Worm (Caenorhabditis elegans): ENCODE data around the gene srt-39.

Gene srt-39

DNA sequence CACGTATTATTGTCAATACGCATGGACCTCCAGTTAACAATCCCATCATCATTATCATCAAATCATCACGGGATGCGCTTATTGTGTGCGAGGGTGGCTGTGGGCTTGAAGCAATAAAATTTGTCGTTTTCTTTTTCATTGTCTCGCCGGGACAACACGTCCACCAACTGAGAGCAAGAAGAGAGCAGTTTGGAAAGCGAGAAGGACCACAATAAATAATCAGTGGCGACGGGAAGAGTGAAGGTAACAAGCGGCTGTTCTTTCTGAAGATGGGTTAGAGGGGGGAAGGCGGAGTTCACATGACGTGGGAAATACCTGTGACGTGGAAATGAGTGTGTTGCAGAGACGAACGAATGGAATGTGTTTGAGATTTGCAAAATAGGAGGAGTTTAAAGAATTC, 34.1 kb downstream of the srt-39 start:
- TF ChIP-seq hmg-1.1 (GFP tag; IDR thresholded peaks at IDR 0.05) (0 out of 2 replicates have a peak, but pooled peaks have one; percentile 28), hif-1 (tag; optimal IDR thresholded peaks at IDR 0.05) (peak in 1 of 2 experiments; percentile 0), hlh-11 (tag; optimal IDR thresholded peaks at IDR 0.05) (peak; percentile 67), php-3 (GFP tag; IDR thresholded peaks at IDR 0.05) (no peak), daf-16 (GFP tag; optimal IDR thresholded peaks at IDR 0.05) (peak in 1 of 2 experiments; percentile 93), daf-16 (tag; optimal IDR thresholded peaks at IDR 0.05) (no peak), nhr-11 (tag; optimal IDR thresholded peaks at IDR 0.05) (peak; percentile 82), hlh-30 (tag; optimal IDR thresholded peaks at IDR 0.05; ENCODE audit: insufficient read depth) (peak; percentile 21), mxl-2 (GFP tag; conservative IDR thresholded peaks at IDR 0.05) (no peak)

DNA sequence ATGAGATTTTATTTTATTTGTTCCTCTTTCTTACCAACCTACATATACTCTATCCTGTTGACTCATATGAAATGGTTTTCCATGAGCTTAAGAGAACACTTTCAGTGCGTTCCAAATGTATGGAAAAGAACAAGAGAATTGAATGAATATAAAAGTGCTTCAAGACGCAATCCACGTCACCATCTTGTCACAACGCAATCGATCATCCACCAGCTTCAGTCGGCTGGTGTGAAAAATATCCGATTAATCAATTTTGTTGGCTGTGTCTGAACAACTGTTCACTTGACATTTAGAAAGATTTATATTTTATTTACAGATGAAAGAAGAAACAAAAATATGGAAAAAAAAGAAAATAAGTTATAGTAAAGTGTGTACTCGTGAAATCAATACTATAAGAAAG, 38.7 kb downstream of the srt-39 start:
- TF ChIP-seq nhr-28 (tag; optimal IDR thresholded peaks at IDR 0.05) (no peak), aha-1 (tag) (no peak), hlh-11 (tag; optimal IDR thresholded peaks at IDR 0.05) (peak; percentile 5), unc-62 (GFP tag; optimal IDR thresholded peaks at IDR 0.05 in 1 of 2) (peak in 1 of 2 experiments; percentile 82), unc-62 (tag; optimal IDR thresholded peaks at IDR 0.05) (no peak), egl-43 (GFP tag; IDR thresholded peaks at IDR 0.05) (no peak), zip-2 (tag; optimal IDR thresholded peaks at IDR 0.05) (no peak), F37D6.2 (tag; optimal IDR thresholded peaks at IDR 0.05) (no peak), ztf-7 (tag; optimal IDR thresholded peaks at IDR 0.05) (no peak), nhr-77 (tag; optimal IDR thresholded peaks at IDR 0.05) (no peak), hmg-1.1 (GFP tag; IDR thresholded peaks at IDR 0.05) (no peak), nhr-237 (tag; optimal IDR thresholded peaks at IDR 0.05) (no peak), nhr-48 (tag; optimal IDR thresholded peaks at IDR 0.05) (no peak), daf-16 (GFP tag; optimal IDR thresholded peaks at IDR 0.05) (peak in 1 of 2 experiments; percentile 89), daf-16 (tag; optimal IDR thresholded peaks at IDR 0.05) (no peak), Y48G9A.11 (GFP tag; IDR thresholded peaks at IDR 0.05) (no peak), skn-1 (tag; optimal IDR thresholded peaks at IDR 0.05) (no peak), ceh-32 (tag; optimal IDR thresholded peaks at IDR 0.05; ENCODE audit: poor library complexity) (no peak)

DNA sequence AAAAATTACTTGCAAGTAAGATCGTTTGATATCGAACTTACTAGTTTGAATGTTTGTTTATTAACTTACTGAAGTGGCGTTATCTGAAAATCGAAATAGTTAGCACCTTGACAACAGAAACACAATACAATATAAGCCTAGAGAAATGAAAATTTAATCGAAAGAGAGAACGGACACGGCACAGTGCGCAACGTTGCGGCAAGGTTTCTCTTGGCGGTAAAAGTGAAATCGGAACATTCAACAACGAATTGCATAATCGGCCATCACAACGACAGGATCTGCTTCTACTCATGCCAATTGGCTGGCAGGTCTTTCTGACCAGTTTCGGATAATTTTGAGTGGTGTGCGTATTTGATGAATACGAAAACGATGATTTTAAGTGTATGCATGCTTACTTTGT, 40.8 kb downstream of the srt-39 start, which contains the start of gene dyf-4:
Gene dyf-4, minus strand, starts transcription at position 213 of the 400 bp plus-strand sequence.
- TF ChIP-seq Y5F2A.4 (GFP tag; optimal IDR thresholded peaks at IDR 0.05) (no peak), ceh-28 (tag; optimal IDR thresholded peaks at IDR 0.05) (no peak), lin-13 (GFP tag; optimal IDR thresholded peaks at IDR 0.05) (no peak), dmd-9 (GFP tag; IDR thresholded peaks at IDR 0.05) (no peak), rbr-2 (tag; optimal IDR thresholded peaks at IDR 0.05) (no peak), tag-97 (GFP tag; IDR thresholded peaks at IDR 0.05) (no peak), tra-1 (GFP tag; IDR thresholded peaks at IDR 0.05) (no peak)

DNA sequence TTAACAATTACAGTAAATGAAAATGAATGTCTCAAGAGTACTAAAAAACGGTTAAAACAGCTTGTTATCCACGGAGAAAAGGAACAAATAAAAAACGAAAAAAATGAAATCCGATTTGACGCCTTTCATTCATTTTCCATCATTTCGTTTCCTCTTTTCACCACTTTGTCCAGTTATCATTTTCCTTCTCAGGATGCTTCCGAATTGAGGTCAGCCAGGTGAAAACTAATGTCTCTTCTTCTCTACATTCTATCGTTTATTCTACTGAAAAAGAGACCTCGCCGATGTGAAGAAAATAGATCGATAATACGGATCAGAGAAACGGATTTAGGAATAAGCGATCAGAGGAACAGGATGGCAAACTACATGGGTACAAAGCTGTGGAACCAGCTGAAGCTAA, 41.4 kb downstream of the srt-39 start:
- no peak for TF ChIP-seq ceh-32 (tag; optimal IDR thresholded peaks at IDR 0.05; ENCODE audit: poor library complexity)

DNA sequence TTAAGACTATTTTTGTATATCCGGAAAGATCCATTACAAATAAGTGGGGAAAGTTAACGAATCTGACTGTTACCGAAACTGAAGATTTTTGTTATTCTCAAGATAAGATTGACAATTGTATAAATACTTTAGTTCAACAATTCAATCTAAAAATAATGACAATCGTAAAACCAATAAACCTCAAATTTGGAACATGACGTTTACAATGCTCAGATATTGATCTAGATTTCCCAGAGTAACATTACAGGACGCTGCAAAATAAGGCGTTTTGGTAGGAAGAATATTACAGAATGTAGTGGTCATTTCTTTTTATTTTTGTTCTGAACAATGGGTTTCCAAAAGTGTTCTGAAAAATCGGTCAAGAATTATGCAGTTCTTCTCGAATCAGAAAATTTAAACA, 42.1 kb downstream of the srt-39 start, which contains the start of gene F45D3.1:
Gene F45D3.1, plus strand, starts transcription at position 301 of the 400 bp plus-strand sequence.
- TF ChIP-seq nhr-77 (tag; optimal IDR thresholded peaks at IDR 0.05) = no peak
- TF ChIP-seq dpl-1 (GFP tag; optimal IDR thresholded peaks at IDR 0.05) = no peak
- TF ChIP-seq daf-16 (GFP tag; optimal IDR thresholded peaks at IDR 0.05) = no peak
- TF ChIP-seq daf-16 (tag; optimal IDR thresholded peaks at IDR 0.05) = no peak
- TF ChIP-seq cey-2 (tag; optimal IDR thresholded peaks at IDR 0.05; ENCODE audit: borderline replicate concordance, insufficient read depth) = no peak
- no peak for TF ChIP-seq lin-39 (tag; optimal IDR thresholded peaks at IDR 0.05)
- TF ChIP-seq lin-13 (GFP tag; optimal IDR thresholded peaks at IDR 0.05) = no peak
- TF ChIP-seq mxl-3 (GFP tag; optimal IDR thresholded peaks at IDR 0.05) = no peak
- no peak for TF ChIP-seq ctbp-1 (GFP tag; IDR thresholded peaks at IDR 0.05)
- TF ChIP-seq unc-130 (GFP tag; optimal IDR thresholded peaks at IDR 0.05) = no peak
- TF ChIP-seq duxl-1 (tag; optimal IDR thresholded peaks at IDR 0.05; ENCODE audit: poor library complexity) = no peak
- TF ChIP-seq Y105C5A.15 (GFP tag; IDR thresholded peaks at IDR 0.05) = no peak
- TF ChIP-seq zag-1 (tag; optimal IDR thresholded peaks at IDR 0.05) = no peak
- no peak for TF ChIP-seq snpc-1.2 (GFP tag; IDR thresholded peaks at IDR 0.05)
- TF ChIP-seq ceh-82 (tag; optimal IDR thresholded peaks at IDR 0.05) = no peak
- TF ChIP-seq fkh-10 (GFP tag; optimal IDR thresholded peaks at IDR 0.05) = no peak
- no peak for TF ChIP-seq egl-27 (tag; optimal IDR thresholded peaks at IDR 0.05)
- TF ChIP-seq nhr-48 (tag; optimal IDR thresholded peaks at IDR 0.05) = no peak
- no peak for TF ChIP-seq aly-2 (tag; optimal IDR thresholded peaks at IDR 0.05)
- TF ChIP-seq R02D3.7 (tag; optimal IDR thresholded peaks at IDR 0.05) = no peak
- TF ChIP-seq sdz-12 (GFP tag; optimal IDR thresholded peaks at IDR 0.05) = no peak

Data from whole organism, L4 larva.